Worm (Caenorhabditis elegans): ENCODE results near the gene clec-37.

The clec-37 gene

ce11 chrV:16852002-16852401 is at the start of gene clec-37:
clec-37 (minus strand) TSS chrV:16852102.
- TF ChIP-seq dmd-6 (GFP tag; IDR thresholded peaks at IDR 0.05) (no peak), nhr-102 (tag; optimal IDR thresholded peaks at IDR 0.05) (no peak), nhr-76 (tag; optimal IDR thresholded peaks at IDR 0.05) (no peak), mes-2 (tag; optimal IDR thresholded peaks at IDR 0.05; ENCODE audit: poor library complexity, severe bottlenecking) (no peak), ztf-7 (tag; optimal IDR thresholded peaks at IDR 0.05) (no peak), tra-1 (GFP tag; IDR thresholded peaks at IDR 0.05) (no peak), pha-4 (GFP tag; IDR thresholded peaks at IDR 0.05) (no peak), pha-4 (tag; optimal IDR thresholded peaks at IDR 0.05) (no peak)

- TF ChIP-seq duxl-1 (tag; optimal IDR thresholded peaks at IDR 0.05; ENCODE audit: poor library complexity) (no peak), hif-1 (tag; optimal IDR thresholded peaks at IDR 0.05) (no peak), lsy-2 (tag; optimal IDR thresholded peaks at IDR 0.05) (no peak), nhr-11 (tag; optimal IDR thresholded peaks at IDR 0.05) (no peak), lin-38 (GFP tag; IDR thresholded peaks at IDR 0.05) (no peak), F44E2.7 (GFP tag; IDR thresholded peaks at IDR 0.05) (no peak), vab-7 (GFP tag; IDR thresholded peaks at IDR 0.05) (no peak), lin-39 (tag; optimal IDR thresholded peaks at IDR 0.05) (no peak)
Observed at ce11 chrV:16899355-16899754, 47.5 kb upstream of the clec-37 start, which contains the start of gene fbxa-45. fbxa-45 (minus strand) TSS chrV:16899455.

DNA sequence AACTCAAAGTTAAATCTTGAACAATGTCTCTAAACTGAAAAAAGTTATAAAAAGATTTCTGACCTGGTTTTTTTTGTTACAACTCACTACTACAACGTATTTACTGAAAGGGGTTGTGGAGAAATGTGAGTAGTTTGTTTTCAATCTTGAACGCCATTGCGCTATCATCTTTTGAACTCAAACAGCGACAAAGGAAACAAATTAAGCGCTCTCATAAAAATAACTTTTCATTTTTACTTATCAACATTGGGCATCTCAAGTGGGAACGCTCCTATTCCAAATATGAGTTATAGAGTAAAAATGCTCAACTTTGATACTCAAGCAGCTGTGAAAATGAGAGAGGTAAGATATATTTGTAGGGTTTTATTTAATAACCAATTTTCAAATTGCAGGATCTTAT is 41.5 kb upstream of the clec-37 start, which contains the start of gene F09C6.15:
Gene F09C6.15 (plus strand): TSS at position 301 of the 400 bp plus-strand sequence.
- TF ChIP-seq snpc-4 (tag; optimal IDR thresholded peaks at IDR 0.05) (no peak), zip-11 (GFP tag; IDR thresholded peaks at IDR 0.05) (no peak), ama-1 (optimal IDR thresholded peaks at IDR 0.05) (no peak), nhr-10 (tag; optimal IDR thresholded peaks at IDR 0.05) (no peak), nhr-28 (tag; optimal IDR thresholded peaks at IDR 0.05) (no peak), daf-16 (GFP tag; optimal IDR thresholded peaks at IDR 0.05) (no peak), daf-16 (tag; optimal IDR thresholded peaks at IDR 0.05) (no peak)

DNA sequence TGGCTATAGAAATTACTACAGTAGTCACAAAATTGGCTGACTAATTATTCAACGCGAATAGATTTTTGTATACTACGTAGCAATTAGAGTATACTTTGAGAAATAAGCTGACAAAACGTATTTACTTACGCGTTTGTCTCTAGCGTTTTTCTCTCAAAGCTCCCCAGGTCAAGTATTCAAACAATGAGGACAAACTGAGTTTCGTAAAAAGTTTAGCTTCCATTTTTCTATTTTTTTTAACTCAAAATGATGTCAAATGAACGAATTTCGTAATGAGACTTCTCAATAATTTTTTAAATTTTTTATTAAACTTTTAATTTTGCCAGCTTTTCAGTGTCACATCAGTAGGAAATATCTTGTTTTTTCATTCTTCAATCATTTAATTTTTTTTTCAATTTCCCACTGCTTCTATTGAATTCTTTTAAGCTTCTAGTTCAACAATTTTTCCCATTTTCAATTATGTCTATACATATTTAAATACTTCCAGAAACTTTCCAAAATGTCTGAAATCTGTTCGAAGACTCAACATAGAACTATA is 37.0 kb upstream of the clec-37 start, which contains the start of the genes ifas-2 and fbxa-44:
Gene ifas-2 (minus strand): TSS at position 101 of the 538 bp plus-strand sequence.
Gene fbxa-44 (plus strand): TSS at position 488 of the 538 bp plus-strand sequence.
- TF ChIP-seq tra-1 (GFP tag; IDR thresholded peaks at IDR 0.05) (no peak), ZK337.2 (GFP tag; IDR thresholded peaks at IDR 0.05) (no peak), skn-1 (tag; optimal IDR thresholded peaks at IDR 0.05) (no peak)

- peak in 1 of 2 experiments; percentile 6 for TF ChIP-seq unc-62 (GFP tag; optimal IDR thresholded peaks at IDR 0.05 in 1 of 2)
- no peak for TF ChIP-seq unc-62 (tag; optimal IDR thresholded peaks at IDR 0.05)
- no peak for TF ChIP-seq skn-1 (tag; optimal IDR thresholded peaks at IDR 0.05)
Observed at ce11 chrV:16884744-16885143, 32.8 kb upstream of the clec-37 start, which contains the start of gene F09C6.13. F09C6.13 (plus strand) TSS chrV:16885044.

- no peak for TF ChIP-seq egl-43 (GFP tag; IDR thresholded peaks at IDR 0.05)
- TF ChIP-seq daf-19 (GFP tag; conservative IDR thresholded peaks at IDR 0.05), result no peak
- no peak for TF ChIP-seq pha-4 (GFP tag; IDR thresholded peaks at IDR 0.05)
- peak; percentile 27 for TF ChIP-seq pha-4 (tag; optimal IDR thresholded peaks at IDR 0.05)
- TF ChIP-seq madf-9 (GFP tag; conservative IDR thresholded peaks at IDR 0.05), result no peak
- TF ChIP-seq nhr-77 (tag; optimal IDR thresholded peaks at IDR 0.05), result no peak
Observed at ce11 chrV:16882260-16882918, 30.5 kb upstream of the clec-37 start, which contains the start of the genes F09C6.11 and F09C6.12. F09C6.11 (minus strand) TSS chrV:16882310. F09C6.12 (plus strand) TSS chrV:16882868.
